Fruit fly (Drosophila melanogaster) whole organism, embryonic: ENCODE results near the gene gig.

Experiments used
- Adf1 ChIP-seq: fragments of 200-800 bp; sonication (Bioruptor generic); IDR thresholded peaks from 2 replicates; pipeline ENCODE4 v1.3.6; 2022; ENCODE audit warnings: missing biosample characterization, missing genetic modification characterization
- Blimp-1 ChIP-seq: fragments of 200-800 bp; sonication (Bioruptor generic); optimal IDR thresholded peaks from 3 replicates; lab custom pipeline; 2018; ENCODE audit warnings: missing biosample characterization, missing genetic modification characterization, mild to moderate bottlenecking, moderate library complexity, missing genetic modification reagents
- CG1024 ChIP-seq: fragments of 200-800 bp; sonication (Bioruptor generic); IDR thresholded peaks from 2 replicates; pipeline ENCODE4 v1.3.6; 2022; ENCODE audit warnings: missing biosample characterization, missing genetic modification characterization
- CG10543 ChIP-seq: fragments of 200-800 bp; sonication (Bioruptor generic); optimal IDR thresholded peaks from 3 replicates; lab custom pipeline; 2017; ENCODE audit warnings: missing biosample characterization, mild to moderate bottlenecking, missing genetic modification characterization, moderate library complexity
- CG15696 ChIP-seq: fragments of 200-800 bp; sonication (Bioruptor generic); optimal IDR thresholded peaks from 2 replicates; lab custom pipeline; 2019; ENCODE audit warnings: missing biosample characterization, mild to moderate bottlenecking, missing genetic modification characterization, moderate library complexity
- CG18764 ChIP-seq: fragments of 200-800 bp; sonication (Bioruptor generic); optimal IDR thresholded peaks from 3 replicates; lab custom pipeline; 2016; ENCODE audit warnings: missing biosample characterization, missing genetic modification characterization
- CG2875 ChIP-seq: fragments of 200-800 bp; sonication (Bioruptor generic); optimal IDR thresholded peaks from 2 replicates; lab custom pipeline; 2017; ENCODE audit warnings: missing biosample characterization, mild to moderate bottlenecking, missing genetic modification characterization, missing genetic modification reagents
- CG3065 ChIP-seq: fragments of 200-800 bp; sonication (Bioruptor generic); optimal IDR thresholded peaks from 2 replicates; lab custom pipeline; 2016; ENCODE audit warnings: missing biosample characterization, missing genetic modification characterization
- CG42726 ChIP-seq: fragments of 200-800 bp; sonication (Bioruptor generic); IDR thresholded peaks from 2 replicates; pipeline ENCODE4 v1.3.6; 2022; ENCODE audit warnings: missing biosample characterization, missing genetic modification characterization; ENCODE audit not compliant: partially characterized antibody
- CG5180 ChIP-seq: fragments of 200-800 bp; sonication (Bioruptor generic); optimal IDR thresholded peaks from 3 replicates; lab custom pipeline; 2017; ENCODE audit warnings: missing biosample characterization, missing genetic modification characterization, mild to moderate bottlenecking, moderate library complexity, missing genetic modification reagents
- CG6765 ChIP-seq: fragments of 200-800 bp; sonication (Bioruptor generic); optimal IDR thresholded peaks from 3 replicates; lab custom pipeline; 2017; ENCODE audit warnings: missing biosample characterization, mild to moderate bottlenecking, missing genetic modification characterization
- CG7357 ChIP-seq: fragments of 200-800 bp; sonication (Bioruptor generic); IDR thresholded peaks from 3 replicates; pipeline ENCODE4 v1.3.6; 2022; ENCODE audit warnings: missing biosample characterization, missing genetic modification characterization
- CG8388 ChIP-seq: fragments of 200-800 bp; sonication (Bioruptor generic); optimal IDR thresholded peaks from 2 replicates; lab custom pipeline; 2019; ENCODE audit warnings: missing biosample characterization, mild to moderate bottlenecking, missing genetic modification characterization, moderate library complexity
- CG9437 ChIP-seq: fragments of 200-800 bp; sonication (Bioruptor generic); optimal IDR thresholded peaks from 2 replicates; lab custom pipeline; 2018; ENCODE audit warnings: missing biosample characterization, mild to moderate bottlenecking, missing genetic modification characterization
- Camta ChIP-seq: fragments of 200-800 bp; sonication (Bioruptor generic); optimal IDR thresholded peaks from 2 replicates; lab custom pipeline; 2016; ENCODE audit warnings: missing biosample characterization, missing genetic modification characterization
- Dip2 ChIP-seq: fragments of 200-800 bp; sonication (Bioruptor generic); IDR thresholded peaks from 2 replicates; pipeline ENCODE4 v1.3.6; 2022; ENCODE audit warnings: missing biosample characterization, missing genetic modification characterization
- Drgx ChIP-seq: fragments of 200-800 bp; sonication (Bioruptor generic); IDR thresholded peaks from 2 replicates; pipeline ENCODE4 v1.3.6; 2022; ENCODE audit warnings: missing biosample characterization, missing genetic modification characterization
- E2f2 ChIP-seq: fragments of 200-800 bp; sonication (Bioruptor generic); IDR thresholded peaks from 2 replicates; pipeline ENCODE4 v1.3.6; 2022; ENCODE audit warnings: missing biosample characterization, missing genetic modification characterization
- ERR ChIP-seq: fragments of 200-800 bp; sonication (Bioruptor generic); optimal IDR thresholded peaks from 2 replicates; lab custom pipeline; 2016; ENCODE audit warnings: missing biosample characterization, missing genetic modification characterization
- Fer1 ChIP-seq: fragments of 200-800 bp; sonication (Bioruptor generic); optimal IDR thresholded peaks from 2 replicates; lab custom pipeline; 2017; ENCODE audit warnings: missing biosample characterization, mild to moderate bottlenecking, missing genetic modification characterization
- Hmr ChIP-seq: fragments of 200-800 bp; sonication (Bioruptor generic); optimal IDR thresholded peaks from 3 replicates; lab custom pipeline; 2017; ENCODE audit warnings: mild to moderate bottlenecking, missing biosample characterization, missing genetic modification reagents, missing genetic modification characterization
- Hr3 ChIP-seq: fragments of 200-800 bp; sonication (Bioruptor generic); optimal IDR thresholded peaks from 3 replicates; lab custom pipeline; 2016; ENCODE audit warnings: missing biosample characterization, missing genetic modification characterization
- Lpt ChIP-seq: fragments of >200 bp; optimal IDR thresholded peaks from 2 replicates; lab custom pipeline; 2018; ENCODE audit warnings: missing biosample characterization, missing genetic modification characterization
- Med ChIP-seq: fragments of 200-800 bp; sonication (Bioruptor generic); peaks from one replicate; lab custom pipeline; 2016; ENCODE audit warnings: missing biosample characterization, missing genetic modification characterization, mild to moderate bottlenecking, inconsistent platforms, moderate library complexity
- NC2β ChIP-seq: fragments of 200-800 bp; sonication (Bioruptor generic); optimal IDR thresholded peaks from 2 replicates; lab custom pipeline; 2016; ENCODE audit warnings: missing biosample characterization, missing genetic modification characterization
- Trl ChIP-seq, 3 experiments: fragments of >200 bp in 2 of 3; fragments of 200-800 bp in 1 of 3; sonication (Bioruptor generic) in 1 of 3; optimal IDR thresholded peaks; 2 replicates in 1 of 3; 3 replicates in 2 of 3; lab custom pipeline; 2016 to 2017; ENCODE audit warnings: missing biosample characterization in 1 of 3, missing genetic modification characterization in 1 of 3
- ase ChIP-seq: fragments of 200-800 bp; sonication (Bioruptor generic); IDR thresholded peaks from 3 replicates; pipeline ENCODE4 v1.3.6; 2022; ENCODE audit warnings: missing biosample characterization, missing genetic modification characterization
- bigmax ChIP-seq: fragments of 200-800 bp; sonication (Bioruptor generic); optimal IDR thresholded peaks from 2 replicates; lab custom pipeline; 2018; ENCODE audit warnings: missing biosample characterization, mild to moderate bottlenecking, missing genetic modification characterization
- cg ChIP-seq: fragments of 200-800 bp; sonication (Bioruptor generic); optimal IDR thresholded peaks from 3 replicates; lab custom pipeline; 2019; ENCODE audit warnings: missing biosample characterization, mild to moderate bottlenecking, missing genetic modification characterization, moderate library complexity
- chinmo ChIP-seq: fragments of 200-800 bp; sonication (Bioruptor generic); IDR thresholded peaks from 4 replicates; pipeline ENCODE4 v1.3.6; 2022; ENCODE audit warnings: missing biosample characterization, missing genetic modification characterization; ENCODE audit not compliant: partially characterized antibody
- dimm ChIP-seq: fragments of 200-800 bp; sonication (Bioruptor generic); IDR thresholded peaks from 2 replicates; pipeline ENCODE4 v1.3.6; 2022; ENCODE audit warnings: missing biosample characterization, missing genetic modification characterization
- gem ChIP-seq: fragments of 200-800 bp; sonication (Bioruptor generic); optimal IDR thresholded peaks from 2 replicates; lab custom pipeline; 2019; ENCODE audit warnings: missing biosample characterization, mild to moderate bottlenecking, missing genetic modification characterization, moderate library complexity
- ham ChIP-seq: fragments of 200-800 bp; sonication (Bioruptor generic); IDR thresholded peaks from 2 replicates; pipeline ENCODE4 v1.3.6; 2022; ENCODE audit warnings: missing biosample characterization, missing genetic modification characterization
- hkb ChIP-seq, 2 experiments: fragments of 200-800 bp in 1 of 2; fragments of >200 bp in 1 of 2; sonication (Bioruptor generic) in 1 of 2; IDR thresholded peaks in 1 of 2; optimal IDR thresholded peaks in 1 of 2; 2 replicates each; pipeline versions ENCODE4 v1.3.6 to Lab custom; 2017 to 2022; ENCODE audit warnings: missing biosample characterization in 1 of 2, missing genetic modification characterization in 1 of 2
- ken ChIP-seq: fragments of 200-800 bp; sonication (Bioruptor generic); IDR thresholded peaks from 3 replicates; pipeline ENCODE4 v1.3.6; 2022; ENCODE audit warnings: missing biosample characterization, missing genetic modification characterization
- kni ChIP-seq: fragments of 200-800 bp; sonication (Bioruptor generic); optimal IDR thresholded peaks from 3 replicates; lab custom pipeline; 2017; ENCODE audit warnings: mild to moderate bottlenecking, missing biosample characterization, missing genetic modification reagents, missing genetic modification characterization
- lilli ChIP-seq: fragments of 200-800 bp; sonication (Bioruptor generic); optimal IDR thresholded peaks from 3 replicates; lab custom pipeline; 2016; ENCODE audit warnings: missing biosample characterization, missing genetic modification characterization
- nerfin-1 ChIP-seq: fragments of 200-800 bp; sonication (Bioruptor generic); optimal IDR thresholded peaks from 3 replicates; lab custom pipeline; 2019; ENCODE audit warnings: missing biosample characterization, mild to moderate bottlenecking, missing genetic modification characterization, moderate library complexity
- pros ChIP-seq: fragments of 200-800 bp; sonication (Bioruptor generic); optimal IDR thresholded peaks from 3 replicates; lab custom pipeline; 2019; ENCODE audit warnings: missing biosample characterization, mild to moderate bottlenecking, missing genetic modification characterization, moderate library complexity
- pzg ChIP-seq: fragments of 200-800 bp; sonication (Bioruptor generic); optimal IDR thresholded peaks from 3 replicates; lab custom pipeline; 2018; ENCODE audit warnings: missing biosample characterization, mild to moderate bottlenecking, missing genetic modification characterization, moderate library complexity
- salm ChIP-seq: fragments of 200-800 bp; sonication (Bioruptor generic); optimal IDR thresholded peaks from 2 replicates; lab custom pipeline; 2018; ENCODE audit warnings: missing biosample characterization, mild to moderate bottlenecking, missing genetic modification characterization
- scrt ChIP-seq: fragments of 200-800 bp; sonication (Bioruptor generic); optimal IDR thresholded peaks from 2 replicates; lab custom pipeline; 2018; ENCODE audit warnings: missing biosample characterization, mild to moderate bottlenecking, missing genetic modification characterization, moderate library complexity
- sens-2 ChIP-seq: fragments of 200-800 bp; sonication (Bioruptor generic); IDR thresholded peaks from 2 replicates; pipeline ENCODE4 v1.3.6; 2022; ENCODE audit warnings: missing biosample characterization, missing genetic modification characterization
- sna ChIP-seq: fragments of 200-800 bp; sonication (Bioruptor generic); IDR thresholded peaks from 2 replicates; pipeline ENCODE4 v1.3.6; 2022; ENCODE audit warnings: missing biosample characterization, missing genetic modification characterization; ENCODE audit not compliant: partially characterized antibody
- sr ChIP-seq: fragments of 200-800 bp; sonication (Bioruptor generic); IDR thresholded peaks from 3 replicates; pipeline ENCODE4 v1.3.6; 2022; ENCODE audit warnings: missing biosample characterization, missing genetic modification characterization
- stwl ChIP-seq: fragments of 200-800 bp; sonication (Bioruptor generic); optimal IDR thresholded peaks from 3 replicates; lab custom pipeline; 2018; ENCODE audit warnings: missing biosample characterization, mild to moderate bottlenecking, missing genetic modification characterization, moderate library complexity
- toy ChIP-seq: fragments of 200-800 bp; sonication (Bioruptor generic); IDR thresholded peaks from 2 replicates; pipeline ENCODE4 v1.3.6; 2022; ENCODE audit warnings: missing biosample characterization, missing genetic modification characterization
- zfh2 ChIP-seq: fragments of 200-800 bp; sonication (Bioruptor generic); optimal IDR thresholded peaks from 2 replicates; lab custom pipeline; 2016; ENCODE audit warnings: missing biosample characterization, missing genetic modification characterization

The gig gene

DNA sequence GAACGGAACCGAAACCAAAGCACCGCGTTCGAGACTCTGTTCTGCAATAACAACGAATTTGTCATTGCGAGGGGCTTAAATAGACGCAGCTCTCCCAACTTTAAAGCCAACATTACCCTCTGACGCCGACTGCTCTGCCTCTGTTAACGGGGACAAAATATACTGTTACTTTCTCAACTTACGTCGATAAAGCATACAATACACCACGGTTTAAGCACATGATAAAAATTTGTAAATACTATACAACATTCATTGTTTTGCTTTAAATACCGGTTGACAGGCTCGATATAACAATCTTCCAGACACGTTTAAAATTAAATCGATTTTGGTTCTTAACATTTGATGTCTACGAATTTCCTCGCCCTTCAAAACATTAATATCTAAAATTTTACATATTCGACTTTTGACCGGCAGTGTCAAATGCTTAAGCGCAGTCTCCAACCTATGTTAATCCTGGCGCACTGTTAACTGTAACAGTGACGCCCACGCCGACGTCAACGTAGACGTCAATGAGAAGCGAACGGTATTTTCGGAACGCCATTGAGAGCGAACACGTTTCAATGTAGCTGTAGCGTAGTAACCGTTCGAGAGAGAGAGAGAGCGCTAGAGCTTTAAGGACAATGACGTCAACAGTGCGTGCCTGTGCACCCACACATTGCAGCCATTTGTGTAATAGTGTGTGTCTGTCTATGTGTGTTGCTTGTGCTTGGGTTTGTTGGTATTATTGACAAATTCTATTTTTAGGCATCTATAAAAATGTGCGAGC lies 25.0 kb upstream of the gig start, which contains the start of gene CG14186 (continued):
- TF ChIP-seq CG3065 (GFP tag; lab: Kevin White, UChicago) (no peak), chinmo (GFP tag; lab: Robert Waterston, UW) (0 out of 4 replicates have a peak, but pooled peaks have one; percentile 69), pros (GFP tag; lab: Kevin White, UChicago) (no peak), kni (no peak), nerfin-1 (peak; percentile 70), salm (no peak), Trl (optimal IDR thresholded peaks at IDR 0.05; lab: Kevin White, UChicago) (peak; percentile 26 to 48), Trl (GFP tag; optimal IDR thresholded peaks at IDR 0.05; lab: Kevin White, UChicago) (no peak), hkb (optimal IDR thresholded peaks at IDR 0.05; lab: Kevin White, UChicago) (peak; percentile 23), hkb (GFP tag; IDR thresholded peaks at IDR 0.05; lab: Robert Waterston, UW) (no peak), sna (GFP tag; lab: Robert Waterston, UW) (no peak), bigmax (no peak), CG42726 (no peak), ken (GFP tag; lab: Robert Waterston, UW) (no peak), CG18764 (GFP tag; lab: Kevin White, UChicago) (no peak), CG1024 (GFP tag; lab: Robert Waterston, UW) (no peak), CG9437 (GFP tag; lab: Kevin White, UChicago) (peak; percentile 24), sens-2 (GFP tag; lab: Robert Waterston, UW) (no peak), sr (peak; percentile 54; the same call in 2 of the 3 replicates), E2f2 (GFP tag; lab: Robert Waterston, UW) (no peak), Hr3 (GFP tag; lab: Kevin White, UChicago) (no peak), zfh2 (GFP tag; lab: Kevin White, UChicago) (no peak), Adf1 (GFP tag; lab: Robert Waterston, UW) (peak; percentile 89), pzg (GFP tag; lab: Kevin White, UChicago) (peak; percentile 26), cg (peak; percentile 78), CG15696 (tag; lab: Kevin White, UChicago) (no peak), ham (GFP tag; lab: Robert Waterston, UW) (no peak), Med (GFP tag; lab: Kevin White, UChicago) (peak; percentile 62), stwl (peak; percentile 14), Drgx (GFP tag; lab: Robert Waterston, UW) (no peak), ERR (GFP tag; lab: Kevin White, UChicago) (no peak), toy (no peak), CG6765 (GFP tag; lab: Kevin White, UChicago) (no peak), Dip2 (peak; percentile 21; the same call in 1 of the 2 replicates)

DNA sequence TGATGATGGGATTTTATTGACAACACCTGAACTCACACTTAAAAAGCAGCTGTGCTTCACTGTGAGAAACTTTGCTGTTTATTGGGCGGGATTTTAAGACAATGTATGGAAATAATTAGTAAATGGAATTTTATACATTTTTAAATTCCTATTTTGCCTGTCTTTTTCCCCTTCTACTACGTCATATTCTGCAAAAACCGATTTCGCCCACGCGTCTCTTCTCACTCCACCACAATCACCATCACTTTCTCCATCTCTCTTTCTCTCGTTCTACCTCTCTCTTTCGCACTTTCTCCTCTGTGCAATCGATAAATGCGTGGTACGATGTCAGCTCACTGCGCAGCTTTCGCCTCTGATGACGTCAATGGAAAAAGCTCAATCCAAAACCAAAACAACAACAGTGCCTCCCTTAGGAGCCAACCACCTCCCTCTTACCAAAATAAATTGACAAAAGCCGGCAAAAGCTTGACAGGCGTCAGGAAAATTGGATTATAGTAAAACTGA lies 24.4 kb upstream of the gig start:
- TF ChIP-seq CG7357: no peak
- no peak for TF ChIP-seq CG3065 (GFP tag; lab: Kevin White, UChicago)
- no peak for TF ChIP-seq scrt (GFP tag; lab: Kevin White, UChicago)
- TF ChIP-seq Dip2: no peak
- peak; percentile 3 for TF ChIP-seq Blimp-1 (GFP tag; lab: Kevin White, UChicago)
- TF ChIP-seq CG8388: no peak
- no peak for TF ChIP-seq Lpt (GFP tag; lab: Kevin White, UChicago)
- TF ChIP-seq CG5180 (GFP tag; lab: Kevin White, UChicago): no peak
- no peak for TF ChIP-seq ase (GFP tag; lab: Robert Waterston, UW)
- TF ChIP-seq salm: no peak
- TF ChIP-seq CG1024 (GFP tag; lab: Robert Waterston, UW): no peak
- TF ChIP-seq CG10543 (GFP tag; lab: Kevin White, UChicago): no peak
- TF ChIP-seq dimm (GFP tag; lab: Robert Waterston, UW): no peak
- no peak for TF ChIP-seq CG2875 (GFP tag; lab: Kevin White, UChicago)
- no peak for TF ChIP-seq Camta
- no peak for TF ChIP-seq lilli (GFP tag; lab: Kevin White, UChicago)
- no peak for TF ChIP-seq NC2β (GFP tag; lab: Kevin White, UChicago)
- no peak for TF ChIP-seq gem (tag; lab: Kevin White, UChicago)
- no peak for TF ChIP-seq Fer1
- peak; percentile 2 for TF ChIP-seq Hmr
